Worm (Caenorhabditis elegans) whole organism, L2 larva: ENCODE measurements around the gene ZK1240.11.

Experiments used
- R02D3.7 ChIP-seq: fragments of 150-350 bp; optimal IDR thresholded peaks from 2 replicates; lab custom pipeline; 2014; ENCODE audit warnings: missing biosample characterization, missing genetic modification characterization
- ama-1 ChIP-seq: fragments of 150-350 bp; optimal IDR thresholded peaks from 2 replicates; lab custom pipeline; 2018; ENCODE audit warnings: inconsistent platforms
- lin-39 ChIP-seq: fragments of 150-350 bp; optimal IDR thresholded peaks from 2 replicates; lab custom pipeline; 2014; ENCODE audit warnings: missing biosample characterization, missing genetic modification reagents, missing genetic modification characterization

DNA sequence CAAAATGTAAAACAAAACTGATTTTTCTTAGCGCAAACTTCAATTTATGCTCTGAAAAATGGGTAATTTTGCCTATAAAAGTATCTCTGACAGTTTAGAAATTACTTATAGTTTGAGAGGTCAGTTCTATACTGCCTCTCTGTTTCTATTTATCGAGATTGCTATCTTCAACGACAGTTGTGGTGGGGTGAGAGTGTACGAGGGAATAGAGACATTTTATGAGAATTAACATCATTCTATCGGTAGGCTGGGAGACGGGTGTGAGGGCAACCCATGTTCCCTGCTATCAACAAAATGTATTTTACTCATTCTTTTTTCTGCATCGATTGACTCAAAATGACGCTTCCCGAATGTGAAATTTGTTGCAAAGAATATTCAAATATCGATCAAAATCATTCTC lies 5.0 kb upstream of the ZK1240.11 start, which contains the start of gene ZK1240.3:
- TF ChIP-seq ama-1 (lab: Kevin White, UChicago) (no peak), lin-39 (tag; lab: Kevin White, UChicago) (no peak), R02D3.7 (tag; lab: Kevin White, UChicago) (no peak)
